Worm (Caenorhabditis elegans): ENCODE data around the gene C29F9.8.

- TF ChIP-seq fos-1 (tag; optimal IDR thresholded peaks at IDR 0.05) (no peak), ztf-11 (tag; optimal IDR thresholded peaks at IDR 0.05) (no peak), ama-1 (optimal IDR thresholded peaks at IDR 0.05) (no peak), pqm-1 (tag; optimal IDR thresholded peaks at IDR 0.05) (no peak), lsy-2 (tag; optimal IDR thresholded peaks at IDR 0.05) (no peak), lin-39 (tag; optimal IDR thresholded peaks at IDR 0.05) (no peak), nhr-77 (tag; optimal IDR thresholded peaks at IDR 0.05) (no peak), mep-1 (tag; optimal IDR thresholded peaks at IDR 0.05) (no peak), cey-2 (tag; optimal IDR thresholded peaks at IDR 0.05; ENCODE audit: borderline replicate concordance, insufficient read depth) (no peak), nhr-11 (tag; optimal IDR thresholded peaks at IDR 0.05) (no peak), nhr-28 (tag; optimal IDR thresholded peaks at IDR 0.05) (no peak), zfp-3 (GFP tag; conservative IDR thresholded peaks at IDR 0.05) (no peak), ceh-62 (tag; optimal IDR thresholded peaks at IDR 0.05) (no peak)
Measured at ce11 chrIII:53696-54095, 43.2 kb downstream of the C29F9.8 start.
